Worm (Caenorhabditis elegans): ENCODE results near the gene F41E6.5.

DNA sequence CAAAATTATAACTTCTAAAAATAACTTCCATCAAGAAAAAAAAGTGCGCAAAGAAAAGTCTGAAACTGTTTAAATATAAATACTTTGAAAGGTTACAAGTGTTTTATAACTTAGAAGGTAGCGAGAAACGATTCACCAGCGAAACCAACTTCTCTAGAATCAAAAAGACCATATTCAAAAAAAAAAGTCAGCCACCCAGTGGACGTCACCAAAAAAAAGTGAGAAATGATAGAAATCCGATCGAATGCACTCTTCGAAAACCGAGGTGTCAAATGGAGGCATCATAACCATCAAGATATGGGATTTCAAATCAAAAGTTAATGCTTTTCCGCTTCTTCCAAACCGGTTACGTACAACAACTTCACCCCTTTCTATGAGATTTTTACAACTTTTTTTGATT is 16.8 kb upstream of the F41E6.5 start:
- TF ChIP-seq elt-4 (tag; optimal IDR thresholded peaks at IDR 0.05): no peak
- no peak for TF ChIP-seq pha-4 (tag; optimal IDR thresholded peaks at IDR 0.05)
- TF ChIP-seq mec-3 (tag; optimal IDR thresholded peaks at IDR 0.05; ENCODE audit: borderline replicate concordance): no peak
- TF ChIP-seq nhr-11 (tag; optimal IDR thresholded peaks at IDR 0.05): no peak
- TF ChIP-seq ceh-6 (GFP tag; optimal IDR thresholded peaks at IDR 0.05): no peak
- no peak for TF ChIP-seq fax-1 (tag; optimal IDR thresholded peaks at IDR 0.05)
- TF ChIP-seq pqm-1 (tag; optimal IDR thresholded peaks at IDR 0.05): no peak
- no peak for TF ChIP-seq ceh-14 (tag; optimal IDR thresholded peaks at IDR 0.05)
- no peak for TF ChIP-seq F13H6.1 (tag; optimal IDR thresholded peaks at IDR 0.05)
- no peak for TF ChIP-seq unc-42 (tag; optimal IDR thresholded peaks at IDR 0.05)
- TF ChIP-seq ztf-16 (tag; optimal IDR thresholded peaks at IDR 0.05): no peak
- no peak for TF ChIP-seq unc-3 (GFP tag; conservative IDR thresholded peaks at IDR 0.05)
- no peak for TF ChIP-seq unc-3 (tag; optimal IDR thresholded peaks at IDR 0.05)
- no peak for TF ChIP-seq fkh-10 (GFP tag; optimal IDR thresholded peaks at IDR 0.05)

All from whole organism, late embryonic.